Worm (Caenorhabditis elegans) whole organism, young adult: ENCODE data around the gene spt-5.

Experiments
- ets-4 ChIP-seq: fragments of 200-800 bp; sonication (Bioruptor generic); optimal IDR thresholded peaks from 2 replicates; lab custom pipeline; 2018; ENCODE audit warnings: mild to moderate bottlenecking, missing genetic modification characterization, missing compliant biosample characterization
- rpc-1 ChIP-seq, 2 experiments: fragments of 150-350 bp in 1 of 2; sonication (generic microtip) in 1 of 2; optimal IDR thresholded peaks; 2 replicates each; lab custom pipeline; 2014 to 2018; ENCODE audit warnings: missing biosample characterization in 1 of 2, missing genetic modification characterization in 1 of 2, missing genetic modification reagents in 1 of 2, missing genotype in 1 of 2
- snpc-4 ChIP-seq, 5 experiments: fragments of 150-350 bp in 1 of 5; sonication (generic microtip) in 4 of 5; optimal IDR thresholded peaks; 2 replicates each; lab custom pipeline; 2014 to 2018; ENCODE audit warnings: missing genetic modification characterization in 5 of 5, missing biosample characterization in 3 of 5, antibody characterized with exemption in 2 of 5, mild to moderate bottlenecking in 2 of 5, missing compliant biosample characterization in 2 of 5, missing genotype in 2 of 5, moderate library complexity in 2 of 5, missing genetic modification reagents in 1 of 5
- tbp1 ChIP-seq: fragments of 200-800 bp; sonication (Bioruptor generic); optimal IDR thresholded peaks from 2 replicates; lab custom pipeline; 2018; ENCODE audit warnings: mild to moderate bottlenecking, missing genetic modification characterization, missing compliant biosample characterization

DNA sequence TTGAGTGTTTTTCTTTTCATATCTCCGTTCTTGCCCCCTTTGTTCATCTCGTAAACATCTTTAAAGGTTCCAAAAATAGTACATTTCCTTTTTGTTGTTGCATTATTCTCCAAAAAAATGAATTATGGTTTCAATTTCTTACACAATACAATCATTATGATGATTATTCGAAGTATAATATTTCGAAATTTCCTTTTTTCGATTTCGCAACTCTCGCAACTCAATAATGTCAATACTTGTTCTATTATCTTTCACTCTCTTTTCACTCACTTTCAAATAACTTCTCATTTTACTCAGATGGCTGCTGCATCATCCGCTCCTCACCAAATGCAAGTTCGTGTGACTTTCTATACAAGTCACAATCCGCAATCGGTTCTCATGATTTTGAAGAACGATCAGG, 17.3 kb upstream of the spt-5 start, which contains the start of gene sqst-1:
- no peak for TF ChIP-seq rpc-1 (optimal IDR thresholded peaks at IDR 0.05; lab: Kevin White, UChicago)
- TF ChIP-seq rpc-1 (tag; optimal IDR thresholded peaks at IDR 0.05; lab: Kevin White, UChicago), result no peak
- no peak for TF ChIP-seq ets-4 (GFP tag; lab: Kevin White, UChicago)
- TF ChIP-seq tbp1 (GFP tag; lab: Kevin White, UChicago), result no peak
- TF ChIP-seq snpc-4 (GFP tag; optimal IDR thresholded peaks at IDR 0.05; lab: Kevin White, UChicago), result no peak
- no peak for TF ChIP-seq snpc-4 (tag; optimal IDR thresholded peaks at IDR 0.05; lab: Kevin White, UChicago)
